Fruit fly (Drosophila melanogaster): ENCODE measurements around the gene qin.

DNA sequence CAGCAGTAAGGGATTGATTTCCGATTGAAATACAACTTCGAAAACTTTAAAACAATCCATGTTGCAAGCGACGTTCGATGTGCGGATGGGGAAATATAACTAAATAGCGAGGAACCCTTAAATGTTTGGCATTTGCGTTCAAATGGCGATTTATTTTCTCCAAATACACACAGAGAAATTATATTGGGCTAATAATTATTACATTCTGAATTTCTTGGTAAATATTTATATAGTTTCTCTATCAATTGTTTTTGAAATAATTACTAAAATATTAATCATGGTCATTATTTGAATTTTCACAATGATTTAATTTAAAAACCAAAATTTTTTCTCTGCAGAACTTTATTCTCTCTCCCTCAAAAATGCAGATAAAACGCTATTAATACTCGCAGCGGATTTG is 25.8 kb upstream of the qin start, which contains the start of the genes CG43210 and hemo:
- TF ChIP-seq fru (optimal IDR thresholded peaks at IDR 0.05) (no peak), CG13424 (tag; optimal IDR thresholded peaks at IDR 0.05) (no peak), Six4 (GFP tag; optimal IDR thresholded peaks at IDR 0.05) (no peak), CG1024 (GFP tag; IDR thresholded peaks at IDR 0.05) (no peak), Fer1 (GFP tag; optimal IDR thresholded peaks at IDR 0.05) (no peak), MTF-1 (GFP tag; optimal IDR thresholded peaks at IDR 0.05; ENCODE audit: borderline replicate concordance) (no peak), CG16779 (GFP tag; IDR thresholded peaks at IDR 0.05) (no peak), Eip74EF (GFP tag; optimal IDR thresholded peaks at IDR 0.05) (no peak), HLHmδ (GFP tag; optimal IDR thresholded peaks at IDR 0.05) (no peak), CG6689 (GFP tag; IDR thresholded peaks at IDR 0.05) (no peak), kay (GFP tag; optimal IDR thresholded peaks at IDR 0.05) (no peak), CG6175 (GFP tag; IDR thresholded peaks at IDR 0.05) (no peak), hb (GFP tag; IDR thresholded peaks at IDR 0.05; ENCODE audit: partially characterized antibody) (no peak), Opbp (GFP tag; IDR thresholded peaks at IDR 0.05; ENCODE audit: partially characterized antibody) (no peak)

Measured in whole organism, embryonic.